Fruit fly (Drosophila melanogaster): ENCODE data around the gene PGRP-LC.

dm6 chr3L:9343963-9344362, 5.4 kb downstream of the PGRP-LC start:
- TF ChIP-seq psq (optimal IDR thresholded peaks at IDR 0.05) (no peak), pan (optimal IDR thresholded peaks at IDR 0.05) (no peak), usp (GFP tag; optimal IDR thresholded peaks at IDR 0.05) (no peak), CG8478 (optimal IDR thresholded peaks at IDR 0.05) (no peak)

Data from whole organism.